Worm (Caenorhabditis elegans): ENCODE measurements around the gene srxa-8.

ce11 chrX:13308745-13309144, at the start of gene srxa-8:
- TF ChIP-seq nhr-10 (tag; optimal IDR thresholded peaks at IDR 0.05) (no peak), alr-1 (tag; optimal IDR thresholded peaks at IDR 0.05) (no peak), zag-1 (tag; optimal IDR thresholded peaks at IDR 0.05) (no peak), ceh-82 (tag; optimal IDR thresholded peaks at IDR 0.05) (no peak), fos-1 (tag; optimal IDR thresholded peaks at IDR 0.05) (no peak), nhr-11 (tag; optimal IDR thresholded peaks at IDR 0.05) (no peak)

All from whole organism, L2 larva.